Worm (Caenorhabditis elegans) whole organism, L4/young adult: ENCODE data around the gene lgc-41.

Source experiments
- W03F9.2 ChIP-seq: fragments of 150-350 bp; optimal IDR thresholded peaks from 2 replicates; lab custom pipeline; 2014; ENCODE audit warnings: missing biosample characterization, missing genetic modification characterization
- dao-5 ChIP-seq: sonication (generic microtip); optimal IDR thresholded peaks from 2 replicates; lab custom pipeline; 2016; ENCODE audit warnings: missing genotype, missing genetic modification characterization, moderate library complexity, missing compliant biosample characterization
- him-1 ChIP-seq: sonication (generic microtip); optimal IDR thresholded peaks from 2 replicates; lab custom pipeline; 2016; ENCODE audit warnings: missing genotype, missing genetic modification reagents, missing genetic modification characterization, missing compliant biosample characterization

DNA sequence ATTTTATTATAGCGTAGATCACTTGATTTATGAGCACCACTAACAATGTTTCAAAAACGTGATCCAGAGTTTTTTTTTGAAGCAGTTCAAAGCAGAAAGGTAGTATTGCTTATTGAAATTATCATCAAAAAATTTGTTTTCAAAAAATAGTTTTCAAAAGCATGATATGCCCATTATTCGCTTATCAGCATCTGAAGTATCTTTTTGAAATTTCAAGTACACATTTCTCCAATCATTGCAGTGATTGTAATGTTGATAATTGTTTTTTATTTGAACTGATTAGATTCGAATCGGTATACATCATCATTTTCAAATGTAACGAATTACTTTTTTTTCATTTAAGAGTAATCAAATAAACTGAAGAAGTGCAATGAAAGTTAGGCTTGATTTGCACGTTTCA is 13.3 kb upstream of the lgc-41 start:
- TF ChIP-seq him-1 (tag; lab: Kevin White, UChicago) (no peak), dao-5 (tag; lab: Kevin White, UChicago) (no peak), W03F9.2 (tag; lab: Kevin White, UChicago) (no peak)
